Fruit fly (Drosophila melanogaster) whole organism, adult: ENCODE data around the gene CG8003.

Source experiments
- CG11617 ChIP-seq: fragments of 200-800 bp; sonication (Bioruptor generic); optimal IDR thresholded peaks from 2 replicates; lab custom pipeline; 2017; ENCODE audit warnings: mild to moderate bottlenecking, missing biosample characterization, missing genetic modification reagents, missing genetic modification characterization
- CG12768 ChIP-seq: fragments of 200-800 bp; sonication (Bioruptor generic); optimal IDR thresholded peaks from 2 replicates; lab custom pipeline; 2017; ENCODE audit warnings: missing biosample characterization, missing genetic modification characterization, mild to moderate bottlenecking, moderate library complexity, missing genetic modification reagents
- CG14711 ChIP-seq: fragments of 200-800 bp; sonication (Bioruptor generic); optimal IDR thresholded peaks from 2 replicates; lab custom pipeline; 2018; ENCODE audit warnings: missing biosample characterization, mild to moderate bottlenecking, missing genetic modification characterization, moderate library complexity
- CG1620 ChIP-seq: fragments of 200-800 bp; sonication (Bioruptor generic); optimal IDR thresholded peaks from 2 replicates; lab custom pipeline; 2016; ENCODE audit warnings: missing biosample characterization, missing genetic modification characterization
- CG33017 ChIP-seq: fragments of 200-800 bp; sonication (Bioruptor generic); optimal IDR thresholded peaks from 2 replicates; lab custom pipeline; 2018; ENCODE audit warnings: missing biosample characterization, mild to moderate bottlenecking, missing genetic modification characterization, moderate library complexity
- CG5204 ChIP-seq: fragments of 200-800 bp; sonication (Bioruptor generic); optimal IDR thresholded peaks from 2 replicates; lab custom pipeline; 2016; ENCODE audit warnings: missing biosample characterization, missing genetic modification characterization
- CG7045 ChIP-seq: fragments of 200-800 bp; sonication (Bioruptor generic); optimal IDR thresholded peaks from 2 replicates; lab custom pipeline; 2017; ENCODE audit warnings: missing biosample characterization, mild to moderate bottlenecking, missing genetic modification characterization
- CG7101 ChIP-seq: fragments of 200-800 bp; sonication (Bioruptor generic); optimal IDR thresholded peaks from 2 replicates; lab custom pipeline; 2018; ENCODE audit warnings: missing biosample characterization, mild to moderate bottlenecking, missing genetic modification characterization, moderate library complexity
- Clk ChIP-seq: fragments of 200-800 bp; sonication (Bioruptor generic); optimal IDR thresholded peaks from 2 replicates; lab custom pipeline; 2017; ENCODE audit warnings: missing biosample characterization, missing genetic modification characterization
- Crg-1 ChIP-seq: fragments of 200-800 bp; sonication (Bioruptor generic); optimal IDR thresholded peaks from 2 replicates; lab custom pipeline; 2016; ENCODE audit warnings: missing biosample characterization, missing genetic modification characterization
- Hr96 ChIP-seq: fragments of 200-800 bp; sonication (Bioruptor generic); optimal IDR thresholded peaks from 2 replicates; lab custom pipeline; 2016; ENCODE audit warnings: missing biosample characterization, missing genetic modification characterization
- Mnt ChIP-seq: fragments of 200-800 bp; sonication (Bioruptor generic); optimal IDR thresholded peaks from 2 replicates; lab custom pipeline; 2016; ENCODE audit warnings: missing biosample characterization, mild to moderate bottlenecking, missing genetic modification characterization
- bab1 ChIP-seq: fragments of 200-800 bp; sonication (Bioruptor generic); optimal IDR thresholded peaks from 3 replicates; lab custom pipeline; 2019; ENCODE audit warnings: missing biosample characterization, mild to moderate bottlenecking, missing genetic modification characterization, moderate library complexity
- cic ChIP-seq: fragments of 200-800 bp; sonication (Bioruptor generic); optimal IDR thresholded peaks from 2 replicates; lab custom pipeline; 2017; ENCODE audit warnings: missing biosample characterization, mild to moderate bottlenecking, missing genetic modification characterization, moderate library complexity
- cnc ChIP-seq, 2 experiments: fragments of >200 bp; optimal IDR thresholded peaks; 2 replicates each; lab custom pipeline; 2017
- kay ChIP-seq: fragments of 200-800 bp; sonication (Bioruptor generic); peaks from one replicate; lab custom pipeline; 2016; ENCODE audit warnings: missing biosample characterization, missing genetic modification characterization, borderline replicate concordance
- ovo ChIP-seq: fragments of 200-800 bp; sonication (Bioruptor generic); optimal IDR thresholded peaks from 2 replicates; lab custom pipeline; 2016; ENCODE audit warnings: missing biosample characterization, missing genetic modification characterization
- pad ChIP-seq: fragments of 200-800 bp; sonication (Bioruptor generic); optimal IDR thresholded peaks from 3 replicates; lab custom pipeline; 2017; ENCODE audit warnings: missing biosample characterization, missing genetic modification characterization, mild to moderate bottlenecking, moderate library complexity, missing genetic modification reagents
- tj ChIP-seq: fragments of 200-800 bp; sonication (Bioruptor generic); optimal IDR thresholded peaks from 3 replicates; lab custom pipeline; 2017; ENCODE audit warnings: missing biosample characterization, mild to moderate bottlenecking, missing genetic modification characterization, moderate library complexity
- toe ChIP-seq: fragments of 200-800 bp; sonication (Bioruptor generic); optimal IDR thresholded peaks from 2 replicates; lab custom pipeline; 2016; ENCODE audit warnings: missing biosample characterization, missing genetic modification characterization

CG8003 gene

dm6 chr3L:10680728-10681306 lies 19.5 kb downstream of the CG8003 start:
- TF ChIP-seq cic (GFP tag; lab: Kevin White, UChicago): peak; percentile 37
- no peak for TF ChIP-seq CG1620 (GFP tag; lab: Kevin White, UChicago)
- TF ChIP-seq CG12768 (GFP tag; lab: Kevin White, UChicago): peak; percentile 37
- peak; percentile 0 for TF ChIP-seq CG14711 (tag; lab: Kevin White, UChicago)
- TF ChIP-seq kay (GFP tag; lab: Kevin White, UChicago): peak; percentile 3

- no peak for TF ChIP-seq CG1620 (GFP tag; lab: Kevin White, UChicago)
- no peak for TF ChIP-seq bab1
- TF ChIP-seq CG33017 (tag; lab: Kevin White, UChicago): peak; percentile 26
- TF ChIP-seq Hr96: no peak
- TF ChIP-seq pad (GFP tag; lab: Kevin White, UChicago): no peak
- TF ChIP-seq CG7101 (tag; lab: Kevin White, UChicago): no peak
- TF ChIP-seq CG11617 (GFP tag; lab: Kevin White, UChicago): no peak
- TF ChIP-seq ovo (GFP tag; lab: Kevin White, UChicago): no peak
- TF ChIP-seq tj (GFP tag; lab: Kevin White, UChicago): no peak
- TF ChIP-seq CG5204: no peak
- TF ChIP-seq cnc (optimal IDR thresholded peaks at IDR 0.05; lab: Kevin White, UChicago): no peak
- TF ChIP-seq Mnt (GFP tag; lab: Kevin White, UChicago): no peak
- peak; percentile 0 for TF ChIP-seq CG14711 (tag; lab: Kevin White, UChicago)
- no peak for TF ChIP-seq toe
- no peak for TF ChIP-seq kay (GFP tag; lab: Kevin White, UChicago)
- peak; percentile 18 for TF ChIP-seq CG12768 (GFP tag; lab: Kevin White, UChicago)
- TF ChIP-seq Clk: peak; percentile 34
- peak; percentile 49 for TF ChIP-seq cic (GFP tag; lab: Kevin White, UChicago)
- no peak for TF ChIP-seq CG7045
- peak; percentile 6 for TF ChIP-seq Crg-1 (GFP tag; lab: Kevin White, UChicago)
Observed at dm6 chr3L:10681814-10682213, 20.5 kb downstream of the CG8003 start.

- TF ChIP-seq cnc (optimal IDR thresholded peaks at IDR 0.05; lab: Kevin White, UChicago) (no peak), CG5204 (no peak), CG12768 (GFP tag; lab: Kevin White, UChicago) (peak; percentile 99), toe (peak; percentile 81), ovo (GFP tag; lab: Kevin White, UChicago) (peak; percentile 69), pad (GFP tag; lab: Kevin White, UChicago) (peak; percentile 93), CG14711 (tag; lab: Kevin White, UChicago) (peak; percentile 92), CG7101 (tag; lab: Kevin White, UChicago) (peak; percentile 97), Hr96 (peak; percentile 85), kay (GFP tag; lab: Kevin White, UChicago) (peak; percentile 78), CG7045 (peak; percentile 98), Crg-1 (GFP tag; lab: Kevin White, UChicago) (peak; percentile 95), Clk (peak; percentile 97), bab1 (peak; percentile 90), CG33017 (tag; lab: Kevin White, UChicago) (peak; percentile 97), cic (GFP tag; lab: Kevin White, UChicago) (peak; percentile 95), CG1620 (GFP tag; lab: Kevin White, UChicago) (peak; percentile 78), Mnt (GFP tag; lab: Kevin White, UChicago) (peak; percentile 90), CG11617 (GFP tag; lab: Kevin White, UChicago) (peak; percentile 99), tj (GFP tag; lab: Kevin White, UChicago) (peak; percentile 87)
Observed at dm6 chr3L:10682725-10683367, 21.6 kb downstream of the CG8003 start.

dm6 chr3L:10683899-10684340 lies 22.6 kb downstream of the CG8003 start:
- peak; percentile 51 for TF ChIP-seq CG33017 (tag; lab: Kevin White, UChicago)
- TF ChIP-seq CG11617 (GFP tag; lab: Kevin White, UChicago): peak; percentile 58
- peak; percentile 65 for TF ChIP-seq CG12768 (GFP tag; lab: Kevin White, UChicago)
- TF ChIP-seq ovo (GFP tag; lab: Kevin White, UChicago): no peak
- TF ChIP-seq Crg-1 (GFP tag; lab: Kevin White, UChicago): peak; percentile 8
- TF ChIP-seq CG7045: peak; percentile 52
- peak; percentile 61 for TF ChIP-seq bab1
- TF ChIP-seq CG7101 (tag; lab: Kevin White, UChicago): peak; percentile 46
- TF ChIP-seq pad (GFP tag; lab: Kevin White, UChicago): peak; percentile 35
- TF ChIP-seq Hr96: no peak
- peak; percentile 7 for TF ChIP-seq cic (GFP tag; lab: Kevin White, UChicago)
- no peak for TF ChIP-seq Mnt (GFP tag; lab: Kevin White, UChicago)
- TF ChIP-seq cnc (optimal IDR thresholded peaks at IDR 0.05; lab: Kevin White, UChicago): no peak
- TF ChIP-seq tj (GFP tag; lab: Kevin White, UChicago): peak; percentile 4
- peak; percentile 2 for TF ChIP-seq Clk

dm6 chr3L:10684492-10684891 lies 23.2 kb downstream of the CG8003 start:
- TF ChIP-seq CG12768 (GFP tag; lab: Kevin White, UChicago): no peak

- TF ChIP-seq kay (GFP tag; lab: Kevin White, UChicago): no peak
- TF ChIP-seq cic (GFP tag; lab: Kevin White, UChicago): no peak
- no peak for TF ChIP-seq tj (GFP tag; lab: Kevin White, UChicago)
- no peak for TF ChIP-seq Crg-1 (GFP tag; lab: Kevin White, UChicago)
- TF ChIP-seq cnc (optimal IDR thresholded peaks at IDR 0.05; lab: Kevin White, UChicago): no peak
- TF ChIP-seq CG5204: no peak
- TF ChIP-seq CG1620 (GFP tag; lab: Kevin White, UChicago): no peak
- no peak for TF ChIP-seq CG12768 (GFP tag; lab: Kevin White, UChicago)
Observed at dm6 chr3L:10686625-10687024, 25.4 kb downstream of the CG8003 start.
